Fruit fly (Drosophila melanogaster) whole organism, adult: ENCODE results near the gene Lim1.

Experiments used
- CG11617 ChIP-seq: fragments of 200-800 bp; sonication (Bioruptor generic); optimal IDR thresholded peaks from 2 replicates; lab custom pipeline; 2017; ENCODE audit warnings: mild to moderate bottlenecking, missing biosample characterization, missing genetic modification reagents, missing genetic modification characterization
- CG12768 ChIP-seq: fragments of 200-800 bp; sonication (Bioruptor generic); optimal IDR thresholded peaks from 2 replicates; lab custom pipeline; 2017; ENCODE audit warnings: missing biosample characterization, missing genetic modification characterization, mild to moderate bottlenecking, moderate library complexity, missing genetic modification reagents
- CG14711 ChIP-seq: fragments of 200-800 bp; sonication (Bioruptor generic); optimal IDR thresholded peaks from 2 replicates; lab custom pipeline; 2018; ENCODE audit warnings: missing biosample characterization, mild to moderate bottlenecking, missing genetic modification characterization, moderate library complexity
- CG1620 ChIP-seq: fragments of 200-800 bp; sonication (Bioruptor generic); optimal IDR thresholded peaks from 2 replicates; lab custom pipeline; 2016; ENCODE audit warnings: missing biosample characterization, missing genetic modification characterization
- CG33017 ChIP-seq: fragments of 200-800 bp; sonication (Bioruptor generic); optimal IDR thresholded peaks from 2 replicates; lab custom pipeline; 2018; ENCODE audit warnings: missing biosample characterization, mild to moderate bottlenecking, missing genetic modification characterization, moderate library complexity
- CG5204 ChIP-seq: fragments of 200-800 bp; sonication (Bioruptor generic); optimal IDR thresholded peaks from 2 replicates; lab custom pipeline; 2016; ENCODE audit warnings: missing biosample characterization, missing genetic modification characterization
- CG7045 ChIP-seq: fragments of 200-800 bp; sonication (Bioruptor generic); optimal IDR thresholded peaks from 2 replicates; lab custom pipeline; 2017; ENCODE audit warnings: missing biosample characterization, mild to moderate bottlenecking, missing genetic modification characterization
- CG7101 ChIP-seq: fragments of 200-800 bp; sonication (Bioruptor generic); optimal IDR thresholded peaks from 2 replicates; lab custom pipeline; 2018; ENCODE audit warnings: missing biosample characterization, mild to moderate bottlenecking, missing genetic modification characterization, moderate library complexity
- Clk ChIP-seq: fragments of 200-800 bp; sonication (Bioruptor generic); optimal IDR thresholded peaks from 2 replicates; lab custom pipeline; 2017; ENCODE audit warnings: missing biosample characterization, missing genetic modification characterization
- Crg-1 ChIP-seq: fragments of 200-800 bp; sonication (Bioruptor generic); optimal IDR thresholded peaks from 2 replicates; lab custom pipeline; 2016; ENCODE audit warnings: missing biosample characterization, missing genetic modification characterization
- Mnt ChIP-seq: fragments of 200-800 bp; sonication (Bioruptor generic); optimal IDR thresholded peaks from 2 replicates; lab custom pipeline; 2016; ENCODE audit warnings: missing biosample characterization, mild to moderate bottlenecking, missing genetic modification characterization
- bab1 ChIP-seq: fragments of 200-800 bp; sonication (Bioruptor generic); optimal IDR thresholded peaks from 3 replicates; lab custom pipeline; 2019; ENCODE audit warnings: missing biosample characterization, mild to moderate bottlenecking, missing genetic modification characterization, moderate library complexity
- cic ChIP-seq: fragments of 200-800 bp; sonication (Bioruptor generic); optimal IDR thresholded peaks from 2 replicates; lab custom pipeline; 2017; ENCODE audit warnings: missing biosample characterization, mild to moderate bottlenecking, missing genetic modification characterization, moderate library complexity
- cnc ChIP-seq, 2 experiments: fragments of >200 bp; optimal IDR thresholded peaks; 2 replicates each; lab custom pipeline; 2017
- kay ChIP-seq: fragments of 200-800 bp; sonication (Bioruptor generic); peaks from one replicate; lab custom pipeline; 2016; ENCODE audit warnings: missing biosample characterization, missing genetic modification characterization, borderline replicate concordance
- ovo ChIP-seq: fragments of 200-800 bp; sonication (Bioruptor generic); optimal IDR thresholded peaks from 2 replicates; lab custom pipeline; 2016; ENCODE audit warnings: missing biosample characterization, missing genetic modification characterization
- pad ChIP-seq: fragments of 200-800 bp; sonication (Bioruptor generic); optimal IDR thresholded peaks from 3 replicates; lab custom pipeline; 2017; ENCODE audit warnings: missing biosample characterization, missing genetic modification characterization, mild to moderate bottlenecking, moderate library complexity, missing genetic modification reagents
- tj ChIP-seq: fragments of 200-800 bp; sonication (Bioruptor generic); optimal IDR thresholded peaks from 3 replicates; lab custom pipeline; 2017; ENCODE audit warnings: missing biosample characterization, mild to moderate bottlenecking, missing genetic modification characterization, moderate library complexity
- toe ChIP-seq: fragments of 200-800 bp; sonication (Bioruptor generic); optimal IDR thresholded peaks from 2 replicates; lab custom pipeline; 2016; ENCODE audit warnings: missing biosample characterization, missing genetic modification characterization

Gene Lim1

DNA sequence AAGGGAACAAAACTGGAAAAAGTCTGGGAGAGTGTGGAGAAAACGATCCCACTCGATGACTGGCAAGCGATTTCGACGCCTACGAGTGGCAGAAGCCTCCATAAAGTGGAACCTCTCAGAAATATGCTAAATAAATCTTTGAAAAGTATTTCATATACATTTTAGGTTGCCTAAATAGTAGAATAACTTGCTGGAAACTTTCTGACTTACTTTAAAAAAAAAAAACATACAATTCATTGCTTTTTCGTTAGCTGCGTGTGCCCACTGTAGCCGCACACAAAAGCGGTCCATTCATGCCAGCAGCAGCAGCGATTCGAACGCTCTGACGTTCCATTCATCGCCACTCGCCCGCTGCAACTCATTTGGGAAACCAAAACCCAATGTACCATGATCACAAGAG lies 29.5 kb upstream of the Lim1 start:
- no peak for TF ChIP-seq CG7045 (GFP tag; lab: Kevin White, UChicago)
- no peak for TF ChIP-seq kay (GFP tag; lab: Kevin White, UChicago)
- no peak for TF ChIP-seq CG14711 (tag; lab: Kevin White, UChicago)
- TF ChIP-seq tj (GFP tag; lab: Kevin White, UChicago), result no peak

DNA sequence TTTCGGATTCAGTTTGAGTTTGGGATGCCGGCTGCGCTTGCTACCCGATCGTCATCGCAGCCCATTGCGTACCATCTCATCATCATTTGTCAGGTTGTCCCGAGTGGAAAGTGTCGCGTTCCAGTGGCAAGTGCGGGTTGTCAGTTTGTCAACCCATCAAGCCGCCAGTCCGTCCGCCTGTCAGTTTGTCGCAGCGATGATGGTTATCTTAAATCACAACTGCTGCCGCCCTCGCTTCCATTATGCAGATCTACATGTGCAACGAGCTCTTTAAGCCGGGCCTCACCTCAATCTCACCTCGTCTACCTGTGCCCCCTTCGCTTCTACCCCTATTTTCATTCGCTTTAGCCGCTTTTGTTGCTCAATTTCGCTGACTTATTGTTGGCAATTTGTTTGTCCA lies 26.2 kb upstream of the Lim1 start:
- TF ChIP-seq CG5204 (GFP tag; lab: Kevin White, UChicago), result no peak
- TF ChIP-seq CG12768 (GFP tag; lab: Kevin White, UChicago), result no peak

DNA sequence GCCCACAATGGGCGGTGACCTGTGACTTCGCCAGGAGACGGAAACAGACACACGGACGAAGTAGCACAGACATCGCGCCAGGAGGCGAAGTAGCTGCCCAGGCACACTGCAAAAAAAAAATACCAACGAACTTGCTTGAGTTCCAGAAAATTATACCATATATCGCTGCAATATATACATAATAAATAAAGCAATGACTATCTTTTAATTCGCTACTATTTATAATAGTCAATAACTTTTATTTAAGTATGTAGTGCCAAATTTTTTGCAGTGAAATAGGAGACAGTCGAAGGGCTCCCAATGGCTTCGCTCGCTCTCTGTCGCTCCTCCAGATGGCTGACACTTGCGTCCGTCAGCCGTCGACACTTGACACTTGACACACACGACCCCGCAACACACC lies 24.5 kb upstream of the Lim1 start:
- TF ChIP-seq Mnt (GFP tag; lab: Kevin White, UChicago) (no peak), cnc (optimal IDR thresholded peaks at IDR 0.05; lab: Kevin White, UChicago) (no peak), CG12768 (GFP tag; lab: Kevin White, UChicago) (no peak), bab1 (GFP tag; lab: Kevin White, UChicago) (no peak), pad (no peak), CG1620 (GFP tag; lab: Kevin White, UChicago) (no peak), CG7045 (GFP tag; lab: Kevin White, UChicago) (no peak), toe (no peak), CG11617 (GFP tag; lab: Kevin White, UChicago) (no peak), CG7101 (no peak), ovo (GFP tag; lab: Kevin White, UChicago) (no peak)

DNA sequence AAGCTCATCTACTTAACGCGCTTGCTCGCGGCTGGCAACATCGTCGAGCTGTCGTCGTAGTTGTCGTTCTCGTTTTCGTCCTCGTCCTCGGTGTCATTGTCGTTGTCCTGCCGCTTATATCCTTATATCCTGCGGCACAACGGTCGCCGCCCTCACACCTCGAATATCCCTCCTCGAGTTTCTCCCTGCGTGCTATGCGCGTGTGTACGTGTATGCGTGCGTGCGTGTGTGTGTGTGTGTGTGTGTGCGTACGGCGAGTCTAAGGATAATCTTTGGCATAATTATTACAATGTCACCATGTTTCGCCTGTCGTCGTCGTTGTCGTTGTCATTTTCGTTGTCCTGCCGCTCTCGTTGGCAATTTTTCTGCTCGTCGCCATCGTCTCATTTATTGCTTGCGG lies 23.8 kb upstream of the Lim1 start:
- TF ChIP-seq CG14711 (tag; lab: Kevin White, UChicago), result no peak
- TF ChIP-seq CG5204 (GFP tag; lab: Kevin White, UChicago), result no peak
- no peak for TF ChIP-seq ovo (GFP tag; lab: Kevin White, UChicago)
- TF ChIP-seq cic (GFP tag; lab: Kevin White, UChicago), result no peak

DNA sequence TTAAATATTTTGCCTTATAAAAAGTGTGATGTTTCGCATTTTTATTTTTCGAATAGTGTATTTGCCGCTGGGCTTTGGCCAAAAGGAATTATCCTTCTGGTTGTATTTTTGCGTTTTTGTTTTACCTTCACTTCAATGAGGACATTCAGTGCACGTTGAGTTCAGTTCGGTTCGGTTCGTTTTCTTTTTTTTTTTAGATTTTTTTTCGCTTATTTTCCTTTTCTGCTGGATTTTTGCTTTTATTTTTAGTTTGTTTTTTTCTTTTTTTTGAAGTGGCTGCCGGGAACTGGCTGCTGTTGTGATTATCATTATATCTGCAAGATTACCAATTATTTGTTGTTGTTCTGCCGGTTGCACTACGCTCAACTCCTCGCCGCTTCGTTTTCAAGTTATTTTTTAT lies 17.3 kb upstream of the Lim1 start:
- TF ChIP-seq CG1620 (GFP tag; lab: Kevin White, UChicago), result no peak
- no peak for TF ChIP-seq CG5204 (GFP tag; lab: Kevin White, UChicago)
- no peak for TF ChIP-seq ovo (GFP tag; lab: Kevin White, UChicago)
- no peak for TF ChIP-seq cnc (optimal IDR thresholded peaks at IDR 0.05; lab: Kevin White, UChicago)
- TF ChIP-seq Crg-1 (GFP tag; lab: Kevin White, UChicago), result no peak

DNA sequence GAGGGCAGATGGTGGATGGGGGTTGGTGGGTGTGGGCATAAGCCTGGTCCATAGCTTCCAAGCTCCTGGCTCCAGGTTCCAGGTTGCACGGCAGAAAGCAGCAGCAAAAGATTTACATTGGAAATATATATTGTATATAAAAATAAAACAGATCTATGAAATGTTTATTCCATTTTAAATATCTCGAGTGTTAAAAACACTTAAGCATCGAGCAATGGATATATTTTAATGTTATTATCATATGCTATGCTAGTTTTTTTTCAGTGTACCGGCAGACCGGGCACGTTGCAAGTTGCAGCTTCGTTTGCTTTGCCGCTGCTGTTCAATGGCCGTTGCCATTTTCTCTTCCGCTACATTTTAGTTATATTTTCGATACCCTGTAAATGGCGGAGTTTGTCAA lies 16.7 kb upstream of the Lim1 start:
- TF ChIP-seq cic (GFP tag; lab: Kevin White, UChicago), result no peak
- no peak for TF ChIP-seq bab1 (GFP tag; lab: Kevin White, UChicago)
- TF ChIP-seq toe, result no peak
- TF ChIP-seq CG33017 (tag; lab: Kevin White, UChicago), result no peak
- TF ChIP-seq CG14711 (tag; lab: Kevin White, UChicago), result no peak
- TF ChIP-seq Crg-1 (GFP tag; lab: Kevin White, UChicago), result no peak
- TF ChIP-seq ovo (GFP tag; lab: Kevin White, UChicago), result no peak
- no peak for TF ChIP-seq Mnt (GFP tag; lab: Kevin White, UChicago)
- no peak for TF ChIP-seq CG1620 (GFP tag; lab: Kevin White, UChicago)
- no peak for TF ChIP-seq CG12768 (GFP tag; lab: Kevin White, UChicago)
- TF ChIP-seq CG7045 (GFP tag; lab: Kevin White, UChicago), result no peak

DNA sequence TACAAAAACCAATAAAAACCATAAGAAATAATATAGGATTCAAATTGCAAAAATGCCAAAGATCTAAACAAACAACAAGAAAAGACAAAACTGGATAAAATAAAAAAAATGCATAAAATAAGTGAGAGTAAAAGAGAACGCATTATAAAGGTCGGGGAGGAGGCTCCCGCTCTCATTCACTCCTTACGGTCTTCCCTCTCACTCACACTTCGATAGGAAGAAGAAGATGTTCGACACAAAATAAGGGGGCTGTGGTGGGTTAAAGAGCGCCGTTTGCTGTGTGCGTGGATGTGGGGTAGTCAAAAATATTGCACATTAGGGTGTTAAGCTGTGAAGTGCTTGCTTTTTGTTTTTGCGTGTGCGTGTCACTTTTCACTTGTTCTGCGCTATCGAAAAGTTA lies 1.7 kb upstream of the Lim1 start:
- TF ChIP-seq CG33017 (tag; lab: Kevin White, UChicago), result no peak
- no peak for TF ChIP-seq CG1620 (GFP tag; lab: Kevin White, UChicago)
- TF ChIP-seq Clk (GFP tag; lab: Kevin White, UChicago), result no peak
- no peak for TF ChIP-seq Crg-1 (GFP tag; lab: Kevin White, UChicago)
- TF ChIP-seq CG11617 (GFP tag; lab: Kevin White, UChicago), result no peak
- TF ChIP-seq cic (GFP tag; lab: Kevin White, UChicago), result no peak
- no peak for TF ChIP-seq ovo (GFP tag; lab: Kevin White, UChicago)
- no peak for TF ChIP-seq CG14711 (tag; lab: Kevin White, UChicago)
- no peak for TF ChIP-seq Mnt (GFP tag; lab: Kevin White, UChicago)
- no peak for TF ChIP-seq CG7101
- no peak for TF ChIP-seq kay (GFP tag; lab: Kevin White, UChicago)
- TF ChIP-seq cnc (optimal IDR thresholded peaks at IDR 0.05; lab: Kevin White, UChicago), result no peak
- TF ChIP-seq CG5204 (GFP tag; lab: Kevin White, UChicago), result no peak
- TF ChIP-seq CG12768 (GFP tag; lab: Kevin White, UChicago), result no peak
- TF ChIP-seq CG7045 (GFP tag; lab: Kevin White, UChicago), result no peak
- no peak for TF ChIP-seq bab1 (GFP tag; lab: Kevin White, UChicago)
- no peak for TF ChIP-seq tj (GFP tag; lab: Kevin White, UChicago)
